Worm (Caenorhabditis elegans): ENCODE measurements around the gene F45E12.6.

The F45E12.6 gene

ce11 chrII:7345858-7346257 lies 31.9 kb upstream of the F45E12.6 start:
- no peak for TF ChIP-seq jun-1 (tag; optimal IDR thresholded peaks at IDR 0.05)
- TF ChIP-seq nhr-77 (tag; optimal IDR thresholded peaks at IDR 0.05) = no peak
- TF ChIP-seq lin-39 (tag; optimal IDR thresholded peaks at IDR 0.05) = no peak
- no peak for TF ChIP-seq T26A8.4 (GFP tag; IDR thresholded peaks at IDR 0.05)
- TF ChIP-seq unc-62 (GFP tag; optimal IDR thresholded peaks at IDR 0.05 in 1 of 2) = peak in 1 of 2 experiments; percentile 98
- TF ChIP-seq unc-62 (tag; optimal IDR thresholded peaks at IDR 0.05) = no peak
- TF ChIP-seq tag-97 (GFP tag; IDR thresholded peaks at IDR 0.05) = no peak
- no peak for TF ChIP-seq sdz-12 (GFP tag; optimal IDR thresholded peaks at IDR 0.05)
- TF ChIP-seq hlh-11 (tag; optimal IDR thresholded peaks at IDR 0.05) = peak; percentile 4

ce11 chrII:7343668-7344067 lies 29.7 kb upstream of the F45E12.6 start:
- TF ChIP-seq Y105C5A.15 (GFP tag; IDR thresholded peaks at IDR 0.05) (no peak), nhr-111 (GFP tag; optimal IDR thresholded peaks at IDR 0.05) (no peak), egl-43 (GFP tag; IDR thresholded peaks at IDR 0.05) (no peak), fos-1 (tag; optimal IDR thresholded peaks at IDR 0.05) (no peak), dmd-8 (GFP tag; IDR thresholded peaks at IDR 0.05) (0 out of 2 replicates have a peak, but pooled peaks have one; percentile 16), unc-130 (GFP tag; optimal IDR thresholded peaks at IDR 0.05) (no peak), jun-1 (tag; optimal IDR thresholded peaks at IDR 0.05) (no peak), T26A8.4 (GFP tag; IDR thresholded peaks at IDR 0.05) (0 out of 2 replicates have a peak, but pooled peaks have one; percentile 8), lim-7 (GFP tag; IDR thresholded peaks at IDR 0.05) (no peak), arid-1 (GFP tag; conservative IDR thresholded peaks at IDR 0.05) (no peak), aha-1 (tag) (peak; percentile 6), mes-2 (tag; optimal IDR thresholded peaks at IDR 0.05; ENCODE audit: poor library complexity, severe bottlenecking) (no peak), dpl-1 (GFP tag; optimal IDR thresholded peaks at IDR 0.05) (no peak)

ce11 chrII:7342884-7343283 lies 28.9 kb upstream of the F45E12.6 start:
- TF ChIP-seq T26A8.4 (GFP tag; IDR thresholded peaks at IDR 0.05) = no peak
- TF ChIP-seq mxl-3 (GFP tag; optimal IDR thresholded peaks at IDR 0.05) = peak; percentile 62
- peak; percentile 40 for TF ChIP-seq nhr-48 (tag; optimal IDR thresholded peaks at IDR 0.05)
- TF ChIP-seq F37D6.2 (tag; optimal IDR thresholded peaks at IDR 0.05) = no peak
- no peak for TF ChIP-seq ctbp-1 (GFP tag; IDR thresholded peaks at IDR 0.05)
- no peak for TF ChIP-seq pqm-1 (tag; optimal IDR thresholded peaks at IDR 0.05)
- no peak for TF ChIP-seq tag-97 (GFP tag; IDR thresholded peaks at IDR 0.05)
- TF ChIP-seq hlh-11 (tag; optimal IDR thresholded peaks at IDR 0.05) = peak; percentile 62
- no peak for TF ChIP-seq tra-1 (GFP tag; IDR thresholded peaks at IDR 0.05)
- TF ChIP-seq unc-62 (GFP tag; optimal IDR thresholded peaks at IDR 0.05 in 1 of 2) = peak in 1 of 2 experiments; percentile 98
- TF ChIP-seq unc-62 (tag; optimal IDR thresholded peaks at IDR 0.05) = no peak
- peak; percentile 56 for TF ChIP-seq aha-1 (tag)
- TF ChIP-seq nhr-111 (GFP tag; optimal IDR thresholded peaks at IDR 0.05) = no peak
- TF ChIP-seq nhr-28 (tag; optimal IDR thresholded peaks at IDR 0.05) = peak; percentile 74
- TF ChIP-seq dve-1 (tag; optimal IDR thresholded peaks at IDR 0.05; ENCODE audit: insufficient read depth) = no peak
- peak; percentile 25 to 78 for TF ChIP-seq mdl-1 (tag; optimal IDR thresholded peaks at IDR 0.05)
- no peak for TF ChIP-seq R02D3.7 (tag; optimal IDR thresholded peaks at IDR 0.05)
- peak; percentile 13 for TF ChIP-seq mep-1 (tag; optimal IDR thresholded peaks at IDR 0.05)
- TF ChIP-seq daf-12 (tag; optimal IDR thresholded peaks at IDR 0.05) = no peak
- peak; percentile 29 for TF ChIP-seq hlh-30 (tag; optimal IDR thresholded peaks at IDR 0.05; ENCODE audit: insufficient read depth)
- no peak for TF ChIP-seq D1046.2 (GFP tag; IDR thresholded peaks at IDR 0.05)

- TF ChIP-seq mxl-2 (GFP tag; conservative IDR thresholded peaks at IDR 0.05) (no peak), ZK337.2 (GFP tag; IDR thresholded peaks at IDR 0.05) (no peak), attf-4 (tag; optimal IDR thresholded peaks at IDR 0.05) (no peak), hif-1 (tag; optimal IDR thresholded peaks at IDR 0.05) (peak; percentile 55 to 73), lin-29 (GFP tag; IDR thresholded peaks at IDR 0.05) (no peak), hlh-30 (tag; optimal IDR thresholded peaks at IDR 0.05; ENCODE audit: insufficient read depth) (peak; percentile 9), mdt-29 (GFP tag; IDR thresholded peaks at IDR 0.05) (no peak), zip-11 (GFP tag; IDR thresholded peaks at IDR 0.05) (no peak), nhr-102 (tag; optimal IDR thresholded peaks at IDR 0.05) (no peak), dmd-8 (GFP tag; IDR thresholded peaks at IDR 0.05) (no peak), nhr-76 (tag; optimal IDR thresholded peaks at IDR 0.05) (no peak), aha-1 (tag) (peak; percentile 97), R02D3.7 (tag; optimal IDR thresholded peaks at IDR 0.05) (no peak), madf-9 (GFP tag; conservative IDR thresholded peaks at IDR 0.05) (no peak), hlh-11 (tag; optimal IDR thresholded peaks at IDR 0.05) (peak; percentile 18), unc-62 (GFP tag; optimal IDR thresholded peaks at IDR 0.05 in 1 of 2) (peak in 1 of 2 experiments; percentile 26), unc-62 (tag; optimal IDR thresholded peaks at IDR 0.05) (no peak), zip-2 (tag; optimal IDR thresholded peaks at IDR 0.05) (no peak)
Observed at ce11 chrII:7341572-7342303, 27.8 kb upstream of the F45E12.6 start.

Data from whole organism, L4 larva.